Worm (Caenorhabditis elegans): ENCODE data around the gene sfrp-1.

DNA sequence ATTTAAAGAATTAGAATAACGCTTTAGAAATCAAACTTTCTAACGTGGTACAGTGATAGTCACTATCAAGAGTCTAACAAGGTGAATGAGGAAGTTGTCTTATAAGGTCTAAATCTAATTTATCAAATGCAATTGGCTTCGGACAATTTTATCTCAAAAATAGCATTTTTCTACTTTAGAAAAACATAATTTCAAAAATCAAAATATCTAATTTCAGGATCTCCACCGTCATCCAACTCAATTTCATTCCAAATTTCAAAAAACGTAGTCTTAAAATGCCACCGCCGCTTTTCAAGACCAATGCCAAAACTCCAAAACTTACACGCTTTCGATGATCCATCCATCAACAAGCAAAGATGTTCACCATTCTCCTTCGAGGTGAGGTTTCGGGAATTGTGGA, 37.2 kb downstream of the sfrp-1 start, which contains the start of gene Y73B6BL.270:
- TF ChIP-seq him-1 (tag; optimal IDR thresholded peaks at IDR 0.05), result no peak
- no peak for TF ChIP-seq dao-5 (tag; optimal IDR thresholded peaks at IDR 0.05)

Data from whole organism, L4/young adult.